Worm (Caenorhabditis elegans) whole organism, mixed stage, embryonic: ENCODE measurements around the gene saeg-1.

Source experiments
- M03D4.4 ChIP-seq: sonication (generic microtip); optimal IDR thresholded peaks from 2 replicates; lab custom pipeline; 2017; ENCODE audit warnings: mild to moderate bottlenecking, missing genetic modification characterization, missing compliant biosample characterization
- ceh-39 ChIP-seq: fragments of 150-350 bp; optimal IDR thresholded peaks from 2 replicates; lab custom pipeline; 2014; ENCODE audit warnings: missing biosample characterization, missing genetic modification characterization
- ceh-83 ChIP-seq: fragments of 200-800 bp; sonication (Bioruptor generic); optimal IDR thresholded peaks from 2 replicates; lab custom pipeline; 2018; ENCODE audit warnings: mild to moderate bottlenecking, missing genetic modification characterization, missing compliant biosample characterization
- cnd-1 ChIP-seq: fragments of 200-800 bp; sonication (Bioruptor generic); optimal IDR thresholded peaks from 2 replicates; lab custom pipeline; 2018; ENCODE audit warnings: mild to moderate bottlenecking, missing genetic modification characterization, missing compliant biosample characterization
- elt-1 ChIP-seq: sonication (generic microtip); optimal IDR thresholded peaks from 2 replicates; lab custom pipeline; 2017; ENCODE audit warnings: missing genetic modification characterization, mild to moderate bottlenecking, missing compliant biosample characterization, antibody characterized with exemption, moderate library complexity, borderline replicate concordance; ENCODE audit not compliant: insufficient read depth
- hlh-1 ChIP-seq: fragments of 150-350 bp; optimal IDR thresholded peaks from 2 replicates; lab custom pipeline; 2014; ENCODE audit warnings: missing biosample characterization, missing genetic modification reagents, missing genetic modification characterization
- lin-13 ChIP-seq: fragments of 150-350 bp; optimal IDR thresholded peaks from 2 replicates; lab custom pipeline; 2014; ENCODE audit warnings: missing biosample characterization, missing genetic modification characterization
- mab-5 ChIP-seq: fragments of 150-350 bp; optimal IDR thresholded peaks from 2 replicates; lab custom pipeline; 2014; ENCODE audit warnings: missing biosample characterization, missing genetic modification characterization
- nhr-2 ChIP-seq: fragments of 150-350 bp; optimal IDR thresholded peaks from 2 replicates; lab custom pipeline; 2014; ENCODE audit warnings: missing biosample characterization, missing genetic modification characterization
- nhr-28 ChIP-seq: fragments of 150-350 bp; optimal IDR thresholded peaks from 2 replicates; lab custom pipeline; 2014; ENCODE audit warnings: missing biosample characterization, missing genetic modification characterization
- nhr-76 ChIP-seq: sonication (generic microtip); optimal IDR thresholded peaks from 2 replicates; lab custom pipeline; 2017; ENCODE audit warnings: missing biosample characterization, missing genetic modification characterization
- sem-2 ChIP-seq: fragments of 200-800 bp; sonication (Bioruptor generic); optimal IDR thresholded peaks from 2 replicates; lab custom pipeline; 2018; ENCODE audit warnings: mild to moderate bottlenecking, missing genetic modification characterization, missing compliant biosample characterization
- sptf-1 ChIP-seq: sonication (generic microtip); optimal IDR thresholded peaks from 2 replicates; lab custom pipeline; 2017; ENCODE audit warnings: mild to moderate bottlenecking, missing genetic modification characterization, moderate library complexity, missing compliant biosample characterization
- unc-39 ChIP-seq: fragments of 150-350 bp; optimal IDR thresholded peaks from 2 replicates; lab custom pipeline; 2014; ENCODE audit warnings: missing biosample characterization, missing genetic modification characterization
- unc-62 ChIP-seq: fragments of 150-350 bp; optimal IDR thresholded peaks from 2 replicates; lab custom pipeline; 2014; ENCODE audit warnings: missing biosample characterization, missing genetic modification reagents, missing genetic modification characterization

saeg-1 gene

DNA sequence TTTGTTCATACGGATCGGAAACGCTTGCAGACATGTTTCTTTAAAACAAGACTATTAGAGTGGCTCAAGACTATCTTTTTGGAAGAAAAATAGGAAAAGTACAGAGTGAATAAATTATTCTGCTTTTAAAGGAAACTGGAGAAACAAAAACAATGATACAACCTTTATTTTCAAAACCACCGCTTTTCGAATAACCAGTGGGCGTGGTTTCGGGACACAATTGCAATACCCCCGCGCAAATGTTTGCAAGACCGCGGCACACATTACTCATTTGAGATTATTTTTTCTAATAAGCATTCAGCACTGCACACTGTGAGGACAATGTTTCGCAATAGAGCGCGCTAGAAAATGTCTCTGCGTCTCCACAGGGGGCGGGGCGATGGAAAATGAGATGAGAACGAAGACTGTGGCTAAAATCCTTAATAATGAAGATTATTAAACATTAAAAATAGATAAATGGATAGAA, 57.6 kb downstream of the saeg-1 start, which contains the start of gene plrg-1 (continued):
- TF ChIP-seq cnd-1 (peak; percentile 89), sem-2 (GFP tag; lab: Kevin White, UChicago) (peak; percentile 47)

DNA sequence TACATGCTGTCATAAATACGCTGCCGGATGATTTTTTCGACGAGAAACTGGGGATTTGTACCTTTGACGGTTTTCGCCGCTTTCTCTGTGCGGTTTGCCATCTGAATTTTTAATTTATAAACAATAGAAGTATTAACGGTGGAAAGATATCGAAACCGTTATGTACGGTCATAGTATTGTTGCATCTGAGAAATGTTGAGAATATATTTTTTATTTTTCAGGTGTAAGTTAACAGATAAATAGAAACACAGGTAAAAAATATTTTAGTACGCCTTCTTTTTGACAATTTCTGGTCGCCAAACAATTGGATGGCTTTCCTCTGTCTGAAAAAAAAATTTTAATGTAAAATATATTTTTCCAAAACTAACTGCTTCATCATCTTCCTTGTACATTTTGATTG, 59.6 kb downstream of the saeg-1 start, which contains the start of gene prp-38:
prp-38 (minus strand) TSS at position 101 of the 400 bp plus-strand sequence.
- no peak for TF ChIP-seq lin-13 (tag; lab: Kevin White, UChicago)

DNA sequence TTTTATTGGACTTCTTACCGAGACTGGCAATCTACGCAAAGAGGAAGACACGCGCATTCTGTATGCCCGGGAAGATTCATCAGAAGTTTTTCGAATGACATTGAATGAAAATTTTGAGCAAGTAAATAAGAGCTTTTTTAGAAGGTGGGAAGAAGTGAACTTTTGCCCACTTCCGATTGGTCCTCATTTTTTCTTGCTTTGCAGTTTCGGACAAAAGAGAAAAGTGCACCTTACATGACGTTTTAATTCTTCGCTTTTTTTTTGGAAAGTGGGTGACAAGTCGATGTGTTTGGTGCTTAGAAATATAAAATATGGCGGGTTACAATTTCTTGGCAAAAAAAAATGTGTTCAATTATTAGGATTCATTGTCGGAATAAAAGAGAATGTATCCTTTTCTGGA, 61.1 kb downstream of the saeg-1 start, which contains the start of gene secs-1:
secs-1 (minus strand) TSS at position 101 of the 400 bp plus-strand sequence.
- TF ChIP-seq nhr-2 (tag; lab: Kevin White, UChicago) (no peak), mab-5 (tag; lab: Kevin White, UChicago) (no peak), unc-39 (tag; lab: Kevin White, UChicago) (no peak), nhr-76 (no peak), ceh-83 (no peak), M03D4.4 (tag; lab: Kevin White, UChicago) (no peak), lin-13 (tag; lab: Kevin White, UChicago) (no peak), elt-1 (tag; lab: Kevin White, UChicago) (no peak), unc-62 (GFP tag; lab: Kevin White, UChicago) (no peak), sptf-1 (tag; lab: Kevin White, UChicago) (no peak), cnd-1 (no peak), ceh-39 (tag; lab: Kevin White, UChicago) (no peak), nhr-28 (no peak), hlh-1 (tag; lab: Kevin White, UChicago) (no peak)
- TF ChIP-seq, all 35 proteins: peak for 0
